Worm (Caenorhabditis elegans) whole organism, mixed stage, embryonic: ENCODE results near the gene rpl-32.
A peak's percentile ranks its signal among the peaks of the same experiment; 100 is the strongest.

Experiments
- M03D4.4 ChIP-seq: sonication (generic microtip); optimal IDR thresholded peaks from 2 replicates; lab custom pipeline; 2017; ENCODE audit warnings: mild to moderate bottlenecking, missing genetic modification characterization, missing compliant biosample characterization
- bed-3 ChIP-seq: fragments of 200-800 bp; sonication (Bioruptor generic); optimal IDR thresholded peaks from 3 replicates; lab custom pipeline; 2018; ENCODE audit warnings: mild to moderate bottlenecking, missing genetic modification characterization, moderate library complexity, missing compliant biosample characterization
- blmp-1 ChIP-seq: fragments of 150-350 bp; optimal IDR thresholded peaks from 2 replicates; lab custom pipeline; 2014; ENCODE audit warnings: missing biosample characterization, missing genetic modification characterization
- ceh-39 ChIP-seq: fragments of 150-350 bp; optimal IDR thresholded peaks from 2 replicates; lab custom pipeline; 2014; ENCODE audit warnings: missing biosample characterization, missing genetic modification characterization
- ceh-43 ChIP-seq: fragments of 200-800 bp; sonication (Bioruptor generic); optimal IDR thresholded peaks from 2 replicates; lab custom pipeline; 2018; ENCODE audit warnings: mild to moderate bottlenecking, missing genetic modification characterization, moderate library complexity, missing compliant biosample characterization
- ceh-83 ChIP-seq: fragments of 200-800 bp; sonication (Bioruptor generic); optimal IDR thresholded peaks from 2 replicates; lab custom pipeline; 2018; ENCODE audit warnings: mild to moderate bottlenecking, missing genetic modification characterization, missing compliant biosample characterization
- ces-1 ChIP-seq: fragments of 150-350 bp; optimal IDR thresholded peaks from 2 replicates; lab custom pipeline; 2014; ENCODE audit warnings: missing biosample characterization, missing genetic modification reagents, missing genetic modification characterization
- cnd-1 ChIP-seq: fragments of 200-800 bp; sonication (Bioruptor generic); optimal IDR thresholded peaks from 2 replicates; lab custom pipeline; 2018; ENCODE audit warnings: mild to moderate bottlenecking, missing genetic modification characterization, missing compliant biosample characterization
- drap-1 ChIP-seq: fragments of 200-800 bp; sonication (Bioruptor generic); optimal IDR thresholded peaks from 3 replicates; lab custom pipeline; 2018; ENCODE audit warnings: mild to moderate bottlenecking, missing genetic modification characterization, missing compliant biosample characterization
- elt-1 ChIP-seq: sonication (generic microtip); optimal IDR thresholded peaks from 2 replicates; lab custom pipeline; 2017; ENCODE audit warnings: missing genetic modification characterization, mild to moderate bottlenecking, missing compliant biosample characterization, antibody characterized with exemption, moderate library complexity, borderline replicate concordance; ENCODE audit not compliant: insufficient read depth
- elt-3 ChIP-seq: fragments of 150-350 bp; optimal IDR thresholded peaks from 2 replicates; lab custom pipeline; 2014; ENCODE audit warnings: missing biosample characterization, missing genetic modification characterization
- flh-1 ChIP-seq: fragments of 200-800 bp; sonication (Bioruptor generic); optimal IDR thresholded peaks from 2 replicates; lab custom pipeline; 2018; ENCODE audit warnings: mild to moderate bottlenecking, missing genetic modification characterization, moderate library complexity, missing compliant biosample characterization
- ham-2 ChIP-seq: fragments of 200-800 bp; sonication (Bioruptor generic); optimal IDR thresholded peaks from 2 replicates; lab custom pipeline; 2018; ENCODE audit warnings: mild to moderate bottlenecking, missing genetic modification characterization, missing compliant biosample characterization
- hlh-1 ChIP-seq: fragments of 150-350 bp; optimal IDR thresholded peaks from 2 replicates; lab custom pipeline; 2014; ENCODE audit warnings: missing biosample characterization, missing genetic modification reagents, missing genetic modification characterization
- lin-13 ChIP-seq: fragments of 150-350 bp; optimal IDR thresholded peaks from 2 replicates; lab custom pipeline; 2014; ENCODE audit warnings: missing biosample characterization, missing genetic modification characterization
- lin-32 ChIP-seq: fragments of 200-800 bp; sonication (Bioruptor generic); optimal IDR thresholded peaks from 2 replicates; lab custom pipeline; 2018; ENCODE audit warnings: mild to moderate bottlenecking, missing genetic modification characterization, missing compliant biosample characterization
- lsy-2 ChIP-seq: fragments of 150-350 bp; optimal IDR thresholded peaks from 2 replicates; lab custom pipeline; 2014; ENCODE audit warnings: missing biosample characterization, missing genetic modification characterization
- mab-5 ChIP-seq: fragments of 150-350 bp; optimal IDR thresholded peaks from 2 replicates; lab custom pipeline; 2014; ENCODE audit warnings: missing biosample characterization, missing genetic modification characterization
- mep-1 ChIP-seq: fragments of 150-350 bp; optimal IDR thresholded peaks from 2 replicates; lab custom pipeline; 2017; ENCODE audit warnings: missing biosample characterization, missing genetic modification reagents, missing genetic modification characterization, inconsistent platforms
- mls-2 ChIP-seq: sonication (generic microtip); optimal IDR thresholded peaks from 2 replicates; lab custom pipeline; 2016; ENCODE audit warnings: mild to moderate bottlenecking, missing genetic modification characterization, moderate library complexity, missing compliant biosample characterization
- nhr-12 ChIP-seq: fragments of 150-350 bp; optimal IDR thresholded peaks from 2 replicates; lab custom pipeline; 2014; ENCODE audit warnings: missing biosample characterization, missing genetic modification characterization
- nhr-2 ChIP-seq: fragments of 150-350 bp; optimal IDR thresholded peaks from 2 replicates; lab custom pipeline; 2014; ENCODE audit warnings: missing biosample characterization, missing genetic modification characterization
- nhr-237 ChIP-seq: fragments of 150-350 bp; optimal IDR thresholded peaks from 2 replicates; lab custom pipeline; 2014; ENCODE audit warnings: missing biosample characterization, missing genetic modification characterization
- nhr-28 ChIP-seq: fragments of 150-350 bp; optimal IDR thresholded peaks from 2 replicates; lab custom pipeline; 2014; ENCODE audit warnings: missing biosample characterization, missing genetic modification characterization
- nhr-76 ChIP-seq: sonication (generic microtip); optimal IDR thresholded peaks from 2 replicates; lab custom pipeline; 2017; ENCODE audit warnings: missing biosample characterization, missing genetic modification characterization
- pha-4 ChIP-seq: fragments of 150-350 bp; optimal IDR thresholded peaks from 2 replicates; lab custom pipeline; 2018; ENCODE audit warnings: missing biosample characterization, missing genetic modification reagents, missing genetic modification characterization
- sem-2 ChIP-seq: fragments of 200-800 bp; sonication (Bioruptor generic); optimal IDR thresholded peaks from 2 replicates; lab custom pipeline; 2018; ENCODE audit warnings: mild to moderate bottlenecking, missing genetic modification characterization, missing compliant biosample characterization
- snpc-4 ChIP-seq: fragments of 150-350 bp; optimal IDR thresholded peaks from 2 replicates; lab custom pipeline; 2014; ENCODE audit warnings: missing biosample characterization, missing genetic modification characterization
- sptf-1 ChIP-seq: sonication (generic microtip); optimal IDR thresholded peaks from 2 replicates; lab custom pipeline; 2017; ENCODE audit warnings: mild to moderate bottlenecking, missing genetic modification characterization, moderate library complexity, missing compliant biosample characterization
- tbx-8 ChIP-seq: fragments of 200-800 bp; sonication (Bioruptor generic); optimal IDR thresholded peaks from 2 replicates; lab custom pipeline; 2018; ENCODE audit warnings: mild to moderate bottlenecking, missing genetic modification characterization, moderate library complexity, missing compliant biosample characterization
- unc-120 ChIP-seq: sonication (generic microtip); optimal IDR thresholded peaks from 2 replicates; lab custom pipeline; 2017; ENCODE audit warnings: missing genetic modification characterization, missing compliant biosample characterization; ENCODE audit not compliant: poor library complexity, severe bottlenecking
- unc-39 ChIP-seq: fragments of 150-350 bp; optimal IDR thresholded peaks from 2 replicates; lab custom pipeline; 2014; ENCODE audit warnings: missing biosample characterization, missing genetic modification characterization
- unc-62 ChIP-seq: fragments of 150-350 bp; optimal IDR thresholded peaks from 2 replicates; lab custom pipeline; 2014; ENCODE audit warnings: missing biosample characterization, missing genetic modification reagents, missing genetic modification characterization
- zip-8 ChIP-seq: fragments of 150-350 bp; optimal IDR thresholded peaks from 2 replicates; lab custom pipeline; 2014; ENCODE audit warnings: missing biosample characterization, missing genetic modification characterization
- ztf-11 ChIP-seq: fragments of 150-350 bp; optimal IDR thresholded peaks from 2 replicates; lab custom pipeline; 2014; ENCODE audit warnings: missing biosample characterization, missing genetic modification characterization

rpl-32 gene

ce11 chrII:9062261-9062948 lies 5.5 kb upstream of the rpl-32 start:
- TF ChIP-seq snpc-4 (tag; lab: Kevin White, UChicago): no peak
- no peak for TF ChIP-seq nhr-237 (tag; lab: Kevin White, UChicago)
- no peak for TF ChIP-seq mab-5 (tag; lab: Kevin White, UChicago)
- no peak for TF ChIP-seq mls-2 (tag; lab: Kevin White, UChicago)
- no peak for TF ChIP-seq nhr-2 (tag; lab: Kevin White, UChicago)
- no peak for TF ChIP-seq nhr-76 (tag; lab: Kevin White, UChicago)
- no peak for TF ChIP-seq cnd-1 (tag; lab: Kevin White, UChicago)
- no peak for TF ChIP-seq ham-2 (GFP tag; lab: Kevin White, UChicago)

- TF ChIP-seq unc-39 (tag; lab: Kevin White, UChicago) (no peak), ceh-43 (peak; percentile 31), ceh-39 (tag; lab: Kevin White, UChicago) (no peak), tbx-8 (GFP tag; lab: Kevin White, UChicago) (no peak), flh-1 (no peak), cnd-1 (tag; lab: Kevin White, UChicago) (peak; percentile 22), ceh-83 (no peak), bed-3 (no peak), blmp-1 (no peak), lin-32 (GFP tag; lab: Kevin White, UChicago) (no peak), drap-1 (no peak), sptf-1 (tag; lab: Kevin White, UChicago) (peak; percentile 49), ztf-11 (tag; lab: Kevin White, UChicago) (no peak), hlh-1 (tag; lab: Kevin White, UChicago) (peak; percentile 92), elt-3 (no peak), nhr-12 (tag; lab: Kevin White, UChicago) (no peak), lin-13 (tag; lab: Kevin White, UChicago) (peak; percentile 49), sem-2 (GFP tag; lab: Kevin White, UChicago) (no peak), unc-62 (peak; percentile 1), zip-8 (tag; lab: Kevin White, UChicago) (no peak), elt-1 (no peak), mep-1 (tag; lab: Kevin White, UChicago) (peak; percentile 40), lsy-2 (tag; lab: Kevin White, UChicago) (peak; percentile 16), mab-5 (tag; lab: Kevin White, UChicago) (no peak), nhr-28 (no peak), nhr-76 (tag; lab: Kevin White, UChicago) (no peak), ces-1 (GFP tag; lab: Kevin White, UChicago) (peak; percentile 76), nhr-237 (tag; lab: Kevin White, UChicago) (peak; percentile 22), snpc-4 (tag; lab: Kevin White, UChicago) (no peak), M03D4.4 (no peak), pha-4 (tag; lab: Kevin White, UChicago) (peak; percentile 26), ham-2 (GFP tag; lab: Kevin White, UChicago) (peak; percentile 5), unc-120 (no peak), mls-2 (tag; lab: Kevin White, UChicago) (peak; percentile 53), nhr-2 (tag; lab: Kevin White, UChicago) (peak; percentile 66)
These were observed 4.8 kb upstream of the rpl-32 start for ce11 chrII:9061557-9062183.

- no peak for TF ChIP-seq unc-120
- TF ChIP-seq lsy-2 (tag; lab: Kevin White, UChicago): peak; percentile 13
- TF ChIP-seq ceh-39 (tag; lab: Kevin White, UChicago): no peak
- peak; percentile 3 for TF ChIP-seq elt-1
- no peak for TF ChIP-seq sptf-1 (tag; lab: Kevin White, UChicago)
- no peak for TF ChIP-seq zip-8 (tag; lab: Kevin White, UChicago)
These were observed 4.2 kb upstream of the rpl-32 start, which contains the start of gene T24B8.3 for ce11 chrII:9061099-9061498. Gene T24B8.3 (minus strand): TSS chrII:9061137.
